Worm (Caenorhabditis elegans) whole organism, midembryonic: ENCODE data around the gene D1005.2.

Experiments
- T22C8.4 ChIP-seq: fragments of 200-800 bp; sonication (Bioruptor generic); IDR thresholded peaks from 2 replicates; pipeline ENCODE4 v1.3.6; 2022; ENCODE audit warnings: missing genetic modification characterization, missing compliant biosample characterization
- flt-1 ChIP-seq: fragments of 200-800 bp; sonication (Bioruptor generic); IDR thresholded peaks from 2 replicates; pipeline ENCODE4 v1.3.6; 2022; ENCODE audit warnings: missing genetic modification characterization, missing compliant biosample characterization
- klf-2 ChIP-seq: fragments of 200-800 bp; sonication (Bioruptor generic); conservative IDR thresholded peaks from 2 replicates; pipeline ENCODE4 v1.3.6; 2022; ENCODE audit warnings: missing genetic modification reagents, missing genetic modification characterization, missing compliant biosample characterization
- tab-1 ChIP-seq: fragments of 200-800 bp; sonication (Bioruptor generic); IDR thresholded peaks from 2 replicates; pipeline ENCODE4 v1.3.6; 2022; ENCODE audit warnings: missing genetic modification characterization, missing compliant biosample characterization
- ztf-23 ChIP-seq: fragments of 200-800 bp; sonication (Bioruptor generic); IDR thresholded peaks from 2 replicates; pipeline ENCODE4 v1.3.6; 2022; ENCODE audit warnings: missing genetic modification reagents, missing genetic modification characterization, missing compliant biosample characterization
- ztf-29 ChIP-seq: fragments of 200-800 bp; sonication (Bioruptor generic); IDR thresholded peaks from 2 replicates; pipeline ENCODE4 v1.3.6; 2022; ENCODE audit warnings: missing genetic modification reagents, missing genetic modification characterization, missing compliant biosample characterization

ce11 chrX:1479637-1480036 lies 20.8 kb downstream of the D1005.2 start:
- no peak for TF ChIP-seq klf-2 (GFP tag; lab: Robert Waterston, UW)
- no peak for TF ChIP-seq flt-1
- TF ChIP-seq ztf-29 (GFP tag; lab: Robert Waterston, UW), result no peak
- no peak for TF ChIP-seq tab-1 (GFP tag; lab: Robert Waterston, UW)
- no peak for TF ChIP-seq T22C8.4 (GFP tag; lab: Robert Waterston, UW)
- TF ChIP-seq ztf-23 (GFP tag; lab: Robert Waterston, UW), result no peak
